Worm (Caenorhabditis elegans): ENCODE data around the gene sdz-36.

Gene sdz-36

ce11 chrIV:9723185-9723584 is 32.4 kb downstream of the sdz-36 start:
- TF ChIP-seq nhr-21 (tag; optimal IDR thresholded peaks at IDR 0.05): no peak
- peak; percentile 55 for TF ChIP-seq elt-1 (tag; optimal IDR thresholded peaks at IDR 0.05)
- peak; percentile 41 for TF ChIP-seq nhr-25 (tag; optimal IDR thresholded peaks at IDR 0.05)
- no peak for TF ChIP-seq C34F6.9 (tag; optimal IDR thresholded peaks at IDR 0.05)
- TF ChIP-seq sma-9 (GFP tag; optimal IDR thresholded peaks at IDR 0.05): peak; percentile 64
- no peak for TF ChIP-seq sma-9 (tag; optimal IDR thresholded peaks at IDR 0.05)

- TF ChIP-seq lin-13 (GFP tag; optimal IDR thresholded peaks at IDR 0.05): no peak
- TF ChIP-seq mab-5 (tag; optimal IDR thresholded peaks at IDR 0.05): no peak
- TF ChIP-seq snpc-4 (tag; optimal IDR thresholded peaks at IDR 0.05): no peak
- TF ChIP-seq lin-11 (tag; optimal IDR thresholded peaks at IDR 0.05): no peak
- TF ChIP-seq lin-39 (tag; optimal IDR thresholded peaks at IDR 0.05): no peak
- TF ChIP-seq Y55F3AM.14 (GFP tag; optimal IDR thresholded peaks at IDR 0.05): no peak
- no peak for TF ChIP-seq ama-1 (optimal IDR thresholded peaks at IDR 0.05)
- TF ChIP-seq C34F6.9 (tag; optimal IDR thresholded peaks at IDR 0.05): no peak
- TF ChIP-seq alr-1 (tag; optimal IDR thresholded peaks at IDR 0.05): no peak
- no peak for TF ChIP-seq dmd-4 (tag; optimal IDR thresholded peaks at IDR 0.05)
- no peak for TF ChIP-seq sma-3 (GFP tag; optimal IDR thresholded peaks at IDR 0.05)
- no peak for TF ChIP-seq skn-1 (tag; optimal IDR thresholded peaks at IDR 0.05)
- no peak for TF ChIP-seq nhr-237 (tag; optimal IDR thresholded peaks at IDR 0.05)
Measured at ce11 chrIV:9724948-9725347, 34.2 kb downstream of the sdz-36 start, which contains the start of the genes nhr-138 and C28D4.18. Gene nhr-138, plus strand, starts transcription at chrIV:9725251. Gene C28D4.18, plus strand, starts transcription at chrIV:9725280.

ce11 chrIV:9725468-9725985 is 34.8 kb downstream of the sdz-36 start:
- TF ChIP-seq sma-9 (GFP tag; optimal IDR thresholded peaks at IDR 0.05): peak; percentile 4
- no peak for TF ChIP-seq sma-9 (tag; optimal IDR thresholded peaks at IDR 0.05)
- no peak for TF ChIP-seq nhr-129 (tag; optimal IDR thresholded peaks at IDR 0.05)
- TF ChIP-seq ztf-1 (GFP tag; conservative IDR thresholded peaks at IDR 0.05): no peak
- no peak for TF ChIP-seq ztf-4 (tag; optimal IDR thresholded peaks at IDR 0.05)
- TF ChIP-seq lsy-2 (tag; optimal IDR thresholded peaks at IDR 0.05): peak in 1 of 2 experiments; percentile 29
- no peak for TF ChIP-seq Y55F3AM.14 (GFP tag; optimal IDR thresholded peaks at IDR 0.05)
- TF ChIP-seq nhr-21 (tag; optimal IDR thresholded peaks at IDR 0.05): peak; percentile 47
- no peak for TF ChIP-seq fos-1 (tag; optimal IDR thresholded peaks at IDR 0.05)
- TF ChIP-seq lin-39 (tag; optimal IDR thresholded peaks at IDR 0.05): no peak

- TF ChIP-seq lin-13 (GFP tag; optimal IDR thresholded peaks at IDR 0.05) (no peak), ztf-1 (GFP tag; conservative IDR thresholded peaks at IDR 0.05) (no peak), nhr-10 (tag; optimal IDR thresholded peaks at IDR 0.05) (no peak), skn-1 (tag; optimal IDR thresholded peaks at IDR 0.05) (no peak), nhr-6 (tag; optimal IDR thresholded peaks at IDR 0.05) (no peak), blmp-1 (tag; optimal IDR thresholded peaks at IDR 0.05; ENCODE audit: insufficient read depth) (no peak), mdl-1 (tag; optimal IDR thresholded peaks at IDR 0.05) (no peak), elt-1 (tag; optimal IDR thresholded peaks at IDR 0.05) (no peak), nhr-129 (tag; optimal IDR thresholded peaks at IDR 0.05) (no peak), nhr-23 (tag; optimal IDR thresholded peaks at IDR 0.05) (no peak), mab-5 (tag; optimal IDR thresholded peaks at IDR 0.05) (no peak), unc-55 (GFP tag; optimal IDR thresholded peaks at IDR 0.05) (no peak), F13H6.1 (tag; optimal IDR thresholded peaks at IDR 0.05) (no peak), ceh-82 (tag; optimal IDR thresholded peaks at IDR 0.05) (no peak), ceh-16 (tag; optimal IDR thresholded peaks at IDR 0.05) (no peak), sem-4 (tag; optimal IDR thresholded peaks at IDR 0.05) (no peak), ztf-4 (tag; optimal IDR thresholded peaks at IDR 0.05) (no peak), nhr-21 (tag; optimal IDR thresholded peaks at IDR 0.05) (no peak)
Measured at ce11 chrIV:9727217-9727616, 36.5 kb downstream of the sdz-36 start.

ce11 chrIV:9728376-9728775 is 37.6 kb downstream of the sdz-36 start, which contains the start of gene nhr-100:
Gene nhr-100, plus strand, starts transcription at chrIV:9728676.
- TF ChIP-seq ztf-4 (tag; optimal IDR thresholded peaks at IDR 0.05) (no peak), elt-3 (tag; optimal IDR thresholded peaks at IDR 0.05) (no peak)

All from whole organism, L2 larva.